Worm (Caenorhabditis elegans) whole organism, mixed stage, embryonic: ENCODE data around the gene ZK757.10.
A peak's percentile ranks its signal among the peaks of the same experiment; 100 is the strongest.

Experiments
- M03D4.4 ChIP-seq: sonication (generic microtip); optimal IDR thresholded peaks from 2 replicates; lab custom pipeline; 2017; ENCODE audit warnings: mild to moderate bottlenecking, missing genetic modification characterization, missing compliant biosample characterization
- bed-3 ChIP-seq: fragments of 200-800 bp; sonication (Bioruptor generic); optimal IDR thresholded peaks from 3 replicates; lab custom pipeline; 2018; ENCODE audit warnings: mild to moderate bottlenecking, missing genetic modification characterization, moderate library complexity, missing compliant biosample characterization
- blmp-1 ChIP-seq: fragments of 150-350 bp; optimal IDR thresholded peaks from 2 replicates; lab custom pipeline; 2014; ENCODE audit warnings: missing biosample characterization, missing genetic modification characterization
- ceh-39 ChIP-seq: fragments of 150-350 bp; optimal IDR thresholded peaks from 2 replicates; lab custom pipeline; 2014; ENCODE audit warnings: missing biosample characterization, missing genetic modification characterization
- ceh-43 ChIP-seq: fragments of 200-800 bp; sonication (Bioruptor generic); optimal IDR thresholded peaks from 2 replicates; lab custom pipeline; 2018; ENCODE audit warnings: mild to moderate bottlenecking, missing genetic modification characterization, moderate library complexity, missing compliant biosample characterization
- ces-1 ChIP-seq: fragments of 150-350 bp; optimal IDR thresholded peaks from 2 replicates; lab custom pipeline; 2014; ENCODE audit warnings: missing biosample characterization, missing genetic modification reagents, missing genetic modification characterization
- cnd-1 ChIP-seq: fragments of 200-800 bp; sonication (Bioruptor generic); optimal IDR thresholded peaks from 2 replicates; lab custom pipeline; 2018; ENCODE audit warnings: mild to moderate bottlenecking, missing genetic modification characterization, missing compliant biosample characterization
- drap-1 ChIP-seq: fragments of 200-800 bp; sonication (Bioruptor generic); optimal IDR thresholded peaks from 3 replicates; lab custom pipeline; 2018; ENCODE audit warnings: mild to moderate bottlenecking, missing genetic modification characterization, missing compliant biosample characterization
- elt-1 ChIP-seq: sonication (generic microtip); optimal IDR thresholded peaks from 2 replicates; lab custom pipeline; 2017; ENCODE audit warnings: missing genetic modification characterization, mild to moderate bottlenecking, missing compliant biosample characterization, antibody characterized with exemption, moderate library complexity, borderline replicate concordance; ENCODE audit not compliant: insufficient read depth
- flh-1 ChIP-seq: fragments of 200-800 bp; sonication (Bioruptor generic); optimal IDR thresholded peaks from 2 replicates; lab custom pipeline; 2018; ENCODE audit warnings: mild to moderate bottlenecking, missing genetic modification characterization, moderate library complexity, missing compliant biosample characterization
- hlh-1 ChIP-seq: fragments of 150-350 bp; optimal IDR thresholded peaks from 2 replicates; lab custom pipeline; 2014; ENCODE audit warnings: missing biosample characterization, missing genetic modification reagents, missing genetic modification characterization
- lin-32 ChIP-seq: fragments of 200-800 bp; sonication (Bioruptor generic); optimal IDR thresholded peaks from 2 replicates; lab custom pipeline; 2018; ENCODE audit warnings: mild to moderate bottlenecking, missing genetic modification characterization, missing compliant biosample characterization
- mab-5 ChIP-seq: fragments of 150-350 bp; optimal IDR thresholded peaks from 2 replicates; lab custom pipeline; 2014; ENCODE audit warnings: missing biosample characterization, missing genetic modification characterization
- mep-1 ChIP-seq: fragments of 150-350 bp; optimal IDR thresholded peaks from 2 replicates; lab custom pipeline; 2017; ENCODE audit warnings: missing biosample characterization, missing genetic modification reagents, missing genetic modification characterization, inconsistent platforms
- mls-2 ChIP-seq: sonication (generic microtip); optimal IDR thresholded peaks from 2 replicates; lab custom pipeline; 2016; ENCODE audit warnings: mild to moderate bottlenecking, missing genetic modification characterization, moderate library complexity, missing compliant biosample characterization
- nhr-12 ChIP-seq: fragments of 150-350 bp; optimal IDR thresholded peaks from 2 replicates; lab custom pipeline; 2014; ENCODE audit warnings: missing biosample characterization, missing genetic modification characterization
- nhr-28 ChIP-seq: fragments of 150-350 bp; optimal IDR thresholded peaks from 2 replicates; lab custom pipeline; 2014; ENCODE audit warnings: missing biosample characterization, missing genetic modification characterization
- pha-4 ChIP-seq: fragments of 150-350 bp; optimal IDR thresholded peaks from 2 replicates; lab custom pipeline; 2018; ENCODE audit warnings: missing biosample characterization, missing genetic modification reagents, missing genetic modification characterization
- sem-2 ChIP-seq: fragments of 200-800 bp; sonication (Bioruptor generic); optimal IDR thresholded peaks from 2 replicates; lab custom pipeline; 2018; ENCODE audit warnings: mild to moderate bottlenecking, missing genetic modification characterization, missing compliant biosample characterization
- snpc-4 ChIP-seq: fragments of 150-350 bp; optimal IDR thresholded peaks from 2 replicates; lab custom pipeline; 2014; ENCODE audit warnings: missing biosample characterization, missing genetic modification characterization
- sptf-1 ChIP-seq: sonication (generic microtip); optimal IDR thresholded peaks from 2 replicates; lab custom pipeline; 2017; ENCODE audit warnings: mild to moderate bottlenecking, missing genetic modification characterization, moderate library complexity, missing compliant biosample characterization
- tbx-8 ChIP-seq: fragments of 200-800 bp; sonication (Bioruptor generic); optimal IDR thresholded peaks from 2 replicates; lab custom pipeline; 2018; ENCODE audit warnings: mild to moderate bottlenecking, missing genetic modification characterization, moderate library complexity, missing compliant biosample characterization
- unc-120 ChIP-seq: sonication (generic microtip); optimal IDR thresholded peaks from 2 replicates; lab custom pipeline; 2017; ENCODE audit warnings: missing genetic modification characterization, missing compliant biosample characterization; ENCODE audit not compliant: poor library complexity, severe bottlenecking
- unc-39 ChIP-seq: fragments of 150-350 bp; optimal IDR thresholded peaks from 2 replicates; lab custom pipeline; 2014; ENCODE audit warnings: missing biosample characterization, missing genetic modification characterization
- unc-62 ChIP-seq: fragments of 150-350 bp; optimal IDR thresholded peaks from 2 replicates; lab custom pipeline; 2014; ENCODE audit warnings: missing biosample characterization, missing genetic modification reagents, missing genetic modification characterization
- zip-8 ChIP-seq: fragments of 150-350 bp; optimal IDR thresholded peaks from 2 replicates; lab custom pipeline; 2014; ENCODE audit warnings: missing biosample characterization, missing genetic modification characterization
- ztf-11 ChIP-seq: fragments of 150-350 bp; optimal IDR thresholded peaks from 2 replicates; lab custom pipeline; 2014; ENCODE audit warnings: missing biosample characterization, missing genetic modification characterization

The ZK757.10 gene

DNA sequence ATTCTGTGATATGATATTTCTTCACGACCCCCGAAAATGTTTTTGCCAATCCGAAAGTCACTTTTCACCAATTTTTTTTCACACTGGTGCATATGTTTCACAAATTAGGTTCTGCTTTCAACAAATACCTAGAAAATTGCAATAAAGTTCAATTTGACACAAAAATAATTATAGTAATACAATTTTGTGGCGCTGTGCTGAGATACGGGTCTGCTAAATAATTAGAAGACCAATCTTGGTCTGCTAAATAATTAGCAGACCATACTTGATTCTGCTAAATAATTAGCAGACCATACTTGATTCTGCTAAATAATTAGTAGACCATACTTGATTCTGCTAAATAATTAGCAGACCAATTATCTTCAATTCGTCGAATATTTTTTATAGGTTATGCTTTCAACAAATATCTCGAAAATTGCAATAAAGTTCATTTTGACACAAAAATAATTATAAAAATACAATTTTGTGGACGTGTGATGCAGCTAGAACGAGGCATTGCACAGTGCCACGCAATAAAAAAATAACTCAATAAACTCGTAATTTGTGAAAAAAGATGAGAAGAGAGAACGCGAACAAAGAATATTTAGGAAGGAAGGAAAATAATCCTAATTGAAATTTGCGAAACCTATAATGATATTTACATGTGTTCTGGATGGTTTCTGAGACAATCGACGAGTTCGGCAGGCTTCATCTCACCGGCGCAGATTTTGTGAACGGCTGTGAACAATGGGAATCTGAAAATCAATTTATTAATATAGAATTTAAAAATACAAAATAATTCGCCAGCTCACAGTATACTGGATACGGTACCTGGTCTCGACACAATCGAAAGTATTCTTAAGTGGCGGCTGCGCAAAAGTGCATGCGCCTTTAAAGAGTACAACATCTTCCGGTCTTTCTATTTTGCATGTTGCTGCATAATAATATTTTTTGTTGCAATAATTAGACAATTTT, 23.1 kb upstream of the ZK757.10 start:
- no peak for TF ChIP-seq sem-2
- no peak for TF ChIP-seq mab-5
- TF ChIP-seq ceh-43: peak; percentile 75
- no peak for TF ChIP-seq unc-39
- TF ChIP-seq hlh-1 (tag; lab: Kevin White, UChicago): no peak
- peak; percentile 1 for TF ChIP-seq sptf-1 (tag; lab: Kevin White, UChicago)
- TF ChIP-seq tbx-8 (GFP tag; lab: Kevin White, UChicago): no peak

DNA sequence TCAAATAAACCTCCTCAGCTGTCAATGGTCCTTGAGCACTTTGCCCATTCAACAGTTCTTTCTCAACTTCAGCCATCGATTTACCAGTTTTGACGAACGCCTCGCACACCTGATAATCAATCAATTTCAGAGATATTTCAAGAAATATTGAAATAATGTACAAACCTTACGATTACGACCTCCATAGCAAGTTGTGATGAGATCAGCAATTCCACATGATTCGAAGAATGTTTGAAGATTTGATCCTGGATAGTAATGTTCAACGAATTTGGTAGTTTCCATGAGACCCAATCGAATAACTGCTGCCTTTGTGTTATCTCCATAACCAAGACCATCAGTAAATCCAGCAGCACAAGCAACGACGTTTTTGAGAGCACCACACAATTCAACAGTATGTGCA, 22.1 kb upstream of the ZK757.10 start:
- TF ChIP-seq blmp-1 (tag; lab: Kevin White, UChicago): no peak
- no peak for TF ChIP-seq ceh-43
- TF ChIP-seq snpc-4 (tag; lab: Kevin White, UChicago): no peak
- no peak for TF ChIP-seq zip-8 (tag; lab: Kevin White, UChicago)
- no peak for TF ChIP-seq unc-120 (tag; lab: Kevin White, UChicago)
- TF ChIP-seq ceh-39 (tag; lab: Kevin White, UChicago): no peak
- TF ChIP-seq tbx-8 (GFP tag; lab: Kevin White, UChicago): no peak
- no peak for TF ChIP-seq pha-4 (tag; lab: Kevin White, UChicago)
- TF ChIP-seq lin-32 (GFP tag; lab: Kevin White, UChicago): no peak
- no peak for TF ChIP-seq flh-1 (GFP tag; lab: Kevin White, UChicago)
- no peak for TF ChIP-seq nhr-12 (tag; lab: Kevin White, UChicago)
- no peak for TF ChIP-seq nhr-28
- TF ChIP-seq, all 35 proteins: peak for 0

DNA sequence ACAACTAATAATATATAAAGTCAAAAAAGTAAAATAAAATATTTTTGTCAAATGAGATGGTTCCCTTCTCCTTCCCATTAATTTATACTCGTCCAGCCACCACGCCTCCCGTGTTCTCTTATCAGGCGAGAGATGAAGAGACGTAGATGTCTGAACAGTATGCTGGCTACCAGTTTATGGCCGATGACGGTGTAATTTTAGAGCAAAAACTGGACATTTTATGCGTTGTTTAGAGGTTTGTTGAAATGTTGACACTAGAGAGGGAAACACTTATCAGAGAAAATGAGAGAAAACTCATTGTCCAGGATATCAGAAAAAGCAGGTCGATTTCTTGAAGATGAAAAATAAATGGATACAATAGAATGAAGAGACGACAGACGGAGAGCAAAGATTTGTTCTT, 19.9 kb upstream of the ZK757.10 start:
- TF ChIP-seq ceh-39 (tag; lab: Kevin White, UChicago) (no peak), tbx-8 (GFP tag; lab: Kevin White, UChicago) (no peak), ces-1 (GFP tag; lab: Kevin White, UChicago) (no peak), drap-1 (no peak), nhr-28 (no peak), blmp-1 (tag; lab: Kevin White, UChicago) (no peak), mab-5 (no peak), snpc-4 (tag; lab: Kevin White, UChicago) (no peak), elt-1 (tag; lab: Kevin White, UChicago) (no peak), unc-39 (no peak), zip-8 (tag; lab: Kevin White, UChicago) (no peak), M03D4.4 (tag; lab: Kevin White, UChicago) (no peak), lin-32 (GFP tag; lab: Kevin White, UChicago) (no peak), cnd-1 (tag; lab: Kevin White, UChicago) (no peak), unc-62 (GFP tag; lab: Kevin White, UChicago) (no peak), flh-1 (GFP tag; lab: Kevin White, UChicago) (no peak), bed-3 (no peak), sptf-1 (tag; lab: Kevin White, UChicago) (no peak), sem-2 (no peak), pha-4 (tag; lab: Kevin White, UChicago) (no peak)

DNA sequence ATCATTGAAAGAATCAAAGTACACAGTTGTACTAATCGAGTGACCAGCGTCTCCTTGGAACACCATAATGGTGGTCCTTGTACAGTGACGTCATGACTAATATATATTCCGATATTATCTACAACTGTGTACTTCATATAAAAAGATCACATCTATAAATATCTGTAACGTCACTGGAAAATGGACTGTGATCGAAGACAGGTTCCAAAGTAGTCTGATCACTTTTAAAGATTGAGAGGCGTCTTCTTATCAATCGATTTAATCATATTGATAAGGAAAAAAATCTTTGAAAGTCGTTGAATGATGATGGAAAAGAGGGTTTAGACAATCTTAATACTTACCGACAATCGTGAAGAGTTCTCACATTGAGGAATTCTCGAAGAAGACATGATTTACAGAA, 19.0 kb upstream of the ZK757.10 start:
- no peak for TF ChIP-seq ztf-11
- no peak for TF ChIP-seq unc-120 (tag; lab: Kevin White, UChicago)
- TF ChIP-seq blmp-1 (tag; lab: Kevin White, UChicago): no peak
- TF ChIP-seq elt-1 (tag; lab: Kevin White, UChicago): peak; percentile 95

DNA sequence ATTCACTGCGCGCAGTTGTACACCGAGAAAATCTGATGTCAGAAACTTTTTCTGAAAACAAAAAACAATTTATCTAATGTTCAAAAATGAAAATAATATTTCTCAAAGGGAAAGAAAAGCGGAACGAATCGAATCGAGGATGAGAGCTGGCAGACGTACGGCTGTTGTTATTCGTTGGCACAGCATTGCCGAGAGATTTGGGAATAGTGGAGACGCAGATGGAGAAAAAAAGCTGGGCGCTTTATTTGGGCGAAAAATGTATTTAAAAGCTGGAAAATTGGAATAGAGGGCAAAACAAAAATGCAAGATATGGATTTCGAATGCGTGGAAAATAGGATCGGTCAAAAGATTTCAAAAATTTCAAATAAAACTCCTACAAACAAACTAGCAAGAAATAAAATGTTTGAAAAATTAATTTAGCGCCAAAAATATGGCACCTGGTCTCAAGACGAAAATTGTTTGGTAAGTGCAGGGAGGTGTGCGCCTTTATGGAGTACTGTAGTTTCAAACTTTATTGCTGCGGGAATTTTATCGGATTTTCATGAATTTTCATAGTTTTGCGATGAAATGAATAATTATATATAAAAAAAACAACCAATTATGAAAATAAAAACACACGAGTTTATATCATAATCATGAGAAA, 17.8 kb upstream of the ZK757.10 start, which contains the start of gene gpdh-2:
Gene gpdh-2, minus strand, starts transcription at position 51 of the 643 bp plus-strand sequence.
- peak; percentile 53 for TF ChIP-seq unc-120 (tag; lab: Kevin White, UChicago)
- TF ChIP-seq flh-1 (GFP tag; lab: Kevin White, UChicago): no peak
- TF ChIP-seq hlh-1 (tag; lab: Kevin White, UChicago): peak; percentile 48
- no peak for TF ChIP-seq sptf-1 (tag; lab: Kevin White, UChicago)
- no peak for TF ChIP-seq zip-8 (tag; lab: Kevin White, UChicago)
- TF ChIP-seq mls-2 (tag; lab: Kevin White, UChicago): no peak
- TF ChIP-seq mep-1 (tag; lab: Kevin White, UChicago): no peak
- TF ChIP-seq snpc-4 (tag; lab: Kevin White, UChicago): no peak
